Worm (Caenorhabditis elegans) whole organism, early embryonic: ENCODE data around the gene srbc-45.

Experiments used
- B0310.2 ChIP-seq: sonication (generic microtip); optimal IDR thresholded peaks from 2 replicates; lab custom pipeline; 2016; ENCODE audit warnings: mild to moderate bottlenecking, missing genetic modification characterization, missing compliant biosample characterization
- F13C5.2 ChIP-seq: sonication (generic microtip); optimal IDR thresholded peaks from 2 replicates; lab custom pipeline; 2017; ENCODE audit warnings: mild to moderate bottlenecking, missing genetic modification characterization, inconsistent platforms, missing compliant biosample characterization
- ama-1 ChIP-seq: fragments of 150-350 bp; optimal IDR thresholded peaks from 2 replicates; lab custom pipeline; 2014
- ceh-36 ChIP-seq: sonication (generic microtip); optimal IDR thresholded peaks from 2 replicates; lab custom pipeline; 2016; ENCODE audit warnings: missing genetic modification characterization, inconsistent platforms, missing compliant biosample characterization
- hmbx-1 ChIP-seq: sonication (generic microtip); optimal IDR thresholded peaks from 2 replicates; lab custom pipeline; 2016; ENCODE audit warnings: mild to moderate bottlenecking, missing genetic modification characterization, missing compliant biosample characterization
- hnd-1 ChIP-seq: sonication (generic microtip); optimal IDR thresholded peaks from 2 replicates; lab custom pipeline; 2016; ENCODE audit warnings: missing genetic modification characterization, missing compliant biosample characterization
- pes-1 ChIP-seq: fragments of 200-800 bp; sonication (Bioruptor generic); IDR thresholded peaks from 2 replicates; pipeline ENCODE4 v1.3.6; 2022; ENCODE audit warnings: missing genetic modification reagents, missing genetic modification characterization, missing compliant biosample characterization
- scrt-1 ChIP-seq: fragments of 200-800 bp; sonication (Bioruptor generic); IDR thresholded peaks from 2 replicates; pipeline ENCODE4 v1.3.6; 2022; ENCODE audit warnings: missing genetic modification characterization, missing compliant biosample characterization
- sea-1 ChIP-seq: fragments of 200-800 bp; sonication (Bioruptor generic); conservative IDR thresholded peaks from 2 replicates; pipeline ENCODE4 v1.3.6; 2022; ENCODE audit warnings: missing genetic modification characterization, missing compliant biosample characterization
- tbx-11 ChIP-seq: fragments of 200-800 bp; sonication (Bioruptor generic); IDR thresholded peaks from 2 replicates; pipeline ENCODE4 v1.3.6; 2022; ENCODE audit warnings: missing genetic modification characterization, missing compliant biosample characterization

ce11 chrV:12797992-12798391, 5.4 kb upstream of the srbc-45 start, which contains the start of gene ugt-6:
- TF ChIP-seq ama-1 (lab: Kevin White, UChicago) (no peak), pes-1 (GFP tag; lab: Robert Waterston, UW) (no peak), scrt-1 (no peak), tbx-11 (GFP tag; lab: Robert Waterston, UW) (no peak), sea-1 (no peak), ceh-36 (no peak), hnd-1 (no peak), B0310.2 (no peak), F13C5.2 (no peak), hmbx-1 (tag; lab: Kevin White, UChicago) (no peak)
